Fruit fly (Drosophila melanogaster) whole organism, adult: ENCODE data around the gene Zn72D.

ENCODE experiments used
- CG33017 ChIP-seq: fragments of 200-800 bp; sonication (Bioruptor generic); optimal IDR thresholded peaks from 2 replicates; lab custom pipeline; 2018; ENCODE audit warnings: missing biosample characterization, mild to moderate bottlenecking, missing genetic modification characterization, moderate library complexity
- CG5204 ChIP-seq: fragments of 200-800 bp; sonication (Bioruptor generic); optimal IDR thresholded peaks from 2 replicates; lab custom pipeline; 2016; ENCODE audit warnings: missing biosample characterization, missing genetic modification characterization
- CG7045 ChIP-seq: fragments of 200-800 bp; sonication (Bioruptor generic); optimal IDR thresholded peaks from 2 replicates; lab custom pipeline; 2017; ENCODE audit warnings: missing biosample characterization, mild to moderate bottlenecking, missing genetic modification characterization
- Hr96 ChIP-seq: fragments of 200-800 bp; sonication (Bioruptor generic); optimal IDR thresholded peaks from 2 replicates; lab custom pipeline; 2016; ENCODE audit warnings: missing biosample characterization, missing genetic modification characterization
- Mnt ChIP-seq: fragments of 200-800 bp; sonication (Bioruptor generic); optimal IDR thresholded peaks from 2 replicates; lab custom pipeline; 2016; ENCODE audit warnings: missing biosample characterization, mild to moderate bottlenecking, missing genetic modification characterization
- bab1 ChIP-seq: fragments of 200-800 bp; sonication (Bioruptor generic); optimal IDR thresholded peaks from 3 replicates; lab custom pipeline; 2019; ENCODE audit warnings: missing biosample characterization, mild to moderate bottlenecking, missing genetic modification characterization, moderate library complexity
- cic ChIP-seq: fragments of 200-800 bp; sonication (Bioruptor generic); optimal IDR thresholded peaks from 2 replicates; lab custom pipeline; 2017; ENCODE audit warnings: missing biosample characterization, mild to moderate bottlenecking, missing genetic modification characterization, moderate library complexity
- cnc ChIP-seq, 2 experiments: fragments of >200 bp; optimal IDR thresholded peaks; 2 replicates each; lab custom pipeline; 2017
- kay ChIP-seq: fragments of 200-800 bp; sonication (Bioruptor generic); peaks from one replicate; lab custom pipeline; 2016; ENCODE audit warnings: missing biosample characterization, missing genetic modification characterization, borderline replicate concordance
- ovo ChIP-seq: fragments of 200-800 bp; sonication (Bioruptor generic); optimal IDR thresholded peaks from 2 replicates; lab custom pipeline; 2016; ENCODE audit warnings: missing biosample characterization, missing genetic modification characterization
- pad ChIP-seq: fragments of 200-800 bp; sonication (Bioruptor generic); optimal IDR thresholded peaks from 3 replicates; lab custom pipeline; 2017; ENCODE audit warnings: missing biosample characterization, missing genetic modification characterization, mild to moderate bottlenecking, moderate library complexity, missing genetic modification reagents
- tj ChIP-seq: fragments of 200-800 bp; sonication (Bioruptor generic); optimal IDR thresholded peaks from 3 replicates; lab custom pipeline; 2017; ENCODE audit warnings: missing biosample characterization, mild to moderate bottlenecking, missing genetic modification characterization, moderate library complexity

- TF ChIP-seq CG33017 (tag; lab: Kevin White, UChicago) (peak; percentile 72), CG7045 (GFP tag; lab: Kevin White, UChicago) (peak; percentile 56), pad (peak; percentile 81), cic (peak; percentile 24), kay (no peak), cnc (optimal IDR thresholded peaks at IDR 0.05; lab: Kevin White, UChicago) (no peak), Mnt (GFP tag; lab: Kevin White, UChicago) (peak; percentile 73), tj (GFP tag; lab: Kevin White, UChicago) (peak; percentile 37), ovo (GFP tag; lab: Kevin White, UChicago) (peak; percentile 58), CG5204 (GFP tag; lab: Kevin White, UChicago) (no peak), Hr96 (GFP tag; lab: Kevin White, UChicago) (no peak), bab1 (GFP tag; lab: Kevin White, UChicago) (no peak)
Observed at dm6 chr3L:16131264-16132066, 19.0 kb upstream of the Zn72D start, which contains the start of the genes Trs20 and elg1.
